Worm (Caenorhabditis elegans): ENCODE measurements around the gene W08F4.3.

- TF ChIP-seq zag-1 (tag; optimal IDR thresholded peaks at IDR 0.05) = no peak
- no peak for TF ChIP-seq lin-11 (tag; optimal IDR thresholded peaks at IDR 0.05)
Measured at ce11 chrII:608341-608740, 27.9 kb downstream of the W08F4.3 start, which contains the start of gene W04H10.6.
